Worm (Caenorhabditis elegans) whole organism, L3 larva: ENCODE measurements around the gene srh-62.

ENCODE experiments used
- lin-39 ChIP-seq: fragments of 150-350 bp; optimal IDR thresholded peaks from 2 replicates; lab custom pipeline; 2018; ENCODE audit warnings: missing biosample characterization, missing genetic modification reagents, missing genetic modification characterization
- nhr-237 ChIP-seq: fragments of 150-350 bp; optimal IDR thresholded peaks from 2 replicates; lab custom pipeline; 2014; ENCODE audit warnings: missing biosample characterization, missing genetic modification characterization
- unc-39 ChIP-seq: sonication (generic microtip); optimal IDR thresholded peaks from 4 replicates; lab custom pipeline; 2017; ENCODE audit warnings: missing biosample characterization, missing genetic modification characterization

ce11 chrV:403028-403427 is at the start of gene srh-62:
- no peak for TF ChIP-seq unc-39 (tag; lab: Kevin White, UChicago)
- no peak for TF ChIP-seq lin-39 (tag; lab: Kevin White, UChicago)
- no peak for TF ChIP-seq nhr-237 (tag; lab: Kevin White, UChicago)
